Worm (Caenorhabditis elegans) whole organism, L2 larva: Measurements from ENCODE around the gene F59G1.8.

ENCODE experiments used
- F13H6.1 ChIP-seq: sonication (generic microtip); optimal IDR thresholded peaks from 2 replicates; lab custom pipeline; 2016; ENCODE audit warnings: missing genetic modification characterization, missing compliant biosample characterization
- R02D3.7 ChIP-seq: fragments of 150-350 bp; optimal IDR thresholded peaks from 2 replicates; lab custom pipeline; 2014; ENCODE audit warnings: missing biosample characterization, missing genetic modification characterization
- ama-1 ChIP-seq: fragments of 150-350 bp; optimal IDR thresholded peaks from 2 replicates; lab custom pipeline; 2018; ENCODE audit warnings: inconsistent platforms
- ceh-82 ChIP-seq: fragments of 150-350 bp; optimal IDR thresholded peaks from 2 replicates; lab custom pipeline; 2014; ENCODE audit warnings: missing biosample characterization, missing genetic modification characterization
- elt-1 ChIP-seq: fragments of 150-350 bp; optimal IDR thresholded peaks from 2 replicates; lab custom pipeline; 2014; ENCODE audit warnings: missing biosample characterization, missing genetic modification characterization
- lin-11 ChIP-seq: fragments of 150-350 bp; sonication (generic microtip); optimal IDR thresholded peaks from 2 replicates; lab custom pipeline; 2014; ENCODE audit warnings: missing biosample characterization, missing genetic modification characterization, inconsistent platforms, mixed read lengths
- lin-13 ChIP-seq: fragments of 150-350 bp; optimal IDR thresholded peaks from 2 replicates; lab custom pipeline; 2014; ENCODE audit warnings: missing biosample characterization, missing genetic modification reagents, missing genetic modification characterization
- mdl-1 ChIP-seq, 2 experiments: fragments of 150-350 bp in 1 of 2; sonication (generic microtip) in 1 of 2; optimal IDR thresholded peaks; 2 replicates each; lab custom pipeline; 2017; ENCODE audit warnings: missing biosample characterization in 2 of 2, missing genetic modification characterization in 2 of 2
- nhr-25 ChIP-seq: fragments of 150-350 bp; sonication (generic microtip); optimal IDR thresholded peaks from 3 replicates; lab custom pipeline; 2014; ENCODE audit warnings: missing biosample characterization, missing genetic modification characterization
- sma-9 ChIP-seq, 2 experiments: fragments of 150-350 bp in 1 of 2; sonication (generic microtip) in 1 of 2; optimal IDR thresholded peaks; 2 replicates each; lab custom pipeline; 2014 to 2016; ENCODE audit warnings: missing genetic modification characterization in 2 of 2, mild to moderate bottlenecking in 1 of 2, missing biosample characterization in 1 of 2, missing compliant biosample characterization in 1 of 2, missing genetic modification reagents in 1 of 2, moderate library complexity in 1 of 2
- unc-62 ChIP-seq: fragments of 150-350 bp; optimal IDR thresholded peaks from 2 replicates; lab custom pipeline; 2014; ENCODE audit warnings: missing biosample characterization, missing genetic modification reagents, missing genetic modification characterization
- ztf-4 ChIP-seq: fragments of 150-350 bp; optimal IDR thresholded peaks from 2 replicates; lab custom pipeline; 2014; ENCODE audit warnings: missing biosample characterization, missing genetic modification characterization

- TF ChIP-seq ama-1 (lab: Kevin White, UChicago), result no peak
- no peak for TF ChIP-seq ceh-82 (tag; lab: Kevin White, UChicago)
- TF ChIP-seq elt-1 (tag; lab: Kevin White, UChicago), result no peak
- no peak for TF ChIP-seq nhr-25
- peak; percentile 22 for TF ChIP-seq sma-9 (GFP tag; optimal IDR thresholded peaks at IDR 0.05; lab: Kevin White, UChicago)
- no peak for TF ChIP-seq sma-9 (tag; optimal IDR thresholded peaks at IDR 0.05; lab: Kevin White, UChicago)
- no peak for TF ChIP-seq R02D3.7 (tag; lab: Kevin White, UChicago)
- TF ChIP-seq F13H6.1 (tag; lab: Kevin White, UChicago), result peak; percentile 29
- no peak for TF ChIP-seq lin-13 (GFP tag; lab: Kevin White, UChicago)
- no peak for TF ChIP-seq mdl-1 (tag; optimal IDR thresholded peaks at IDR 0.05; lab: Kevin White, UChicago)
- no peak for TF ChIP-seq unc-62 (GFP tag; lab: Kevin White, UChicago)
- TF ChIP-seq lin-11 (tag; lab: Kevin White, UChicago), result no peak
- no peak for TF ChIP-seq ztf-4 (tag; lab: Kevin White, UChicago)
Measured at ce11 chrII:5948681-5949080, 42.3 kb downstream of the F59G1.8 start.
